Fruit fly (Drosophila melanogaster): Measurements from ENCODE around the gene CG7148.

Gene CG7148

dm6 chr3L:21832203-21833160, at the start of gene CG7148, which contains the start of gene Nopp140 (continued):
- TF ChIP-seq CG12219 (GFP tag; optimal IDR thresholded peaks at IDR 0.05) (peak; percentile 3), CG12104 (GFP tag; optimal IDR thresholded peaks at IDR 0.05) (no peak), salm (tag; optimal IDR thresholded peaks at IDR 0.05) (no peak), CG15073 (GFP tag; optimal IDR thresholded peaks at IDR 0.05) (no peak), ash1 (GFP tag; optimal IDR thresholded peaks at IDR 0.05) (peak; percentile 45), CG11085 (GFP tag; IDR thresholded peaks at IDR 0.05) (peak; percentile 52), CG33213 (GFP tag; optimal IDR thresholded peaks at IDR 0.05) (peak; percentile 66), Dad (GFP tag; optimal IDR thresholded peaks at IDR 0.05) (peak; percentile 27), CG8281 (tag; optimal IDR thresholded peaks at IDR 0.05) (peak; percentile 13), CG2129 (GFP tag; IDR thresholded peaks at IDR 0.05; ENCODE audit: partially characterized antibody) (no peak), Mes4 (GFP tag; optimal IDR thresholded peaks at IDR 0.05) (peak; percentile 13), CG15479 (GFP tag; optimal IDR thresholded peaks at IDR 0.05) (no peak), Nf-YA (GFP tag; IDR thresholded peaks at IDR 0.05) (no peak), abd-A (tag; optimal IDR thresholded peaks at IDR 0.05) (no peak), sna (GFP tag; IDR thresholded peaks at IDR 0.05; ENCODE audit: partially characterized antibody) (no peak), CG4617 (GFP tag; optimal IDR thresholded peaks at IDR 0.05; ENCODE audit: borderline replicate concordance) (peak; percentile 75), slbo (GFP tag; IDR thresholded peaks at IDR 0.05) (peak; percentile 85), caup (GFP tag; optimal IDR thresholded peaks at IDR 0.05; ENCODE audit: severe bottlenecking) (peak; percentile 71), crp (GFP tag; optimal IDR thresholded peaks at IDR 0.05) (peak in 1 of 2 experiments; percentile 62), HLH3B (GFP tag; IDR thresholded peaks at IDR 0.05) (peak; percentile 41; the same call in 1 of the 2 replicates), CG31388 (GFP tag; optimal IDR thresholded peaks at IDR 0.05) (no peak), croc (GFP tag; conservative IDR thresholded peaks at IDR 0.05) (no peak), Hsf (GFP tag; optimal IDR thresholded peaks at IDR 0.05) (peak; percentile 66), Optix (GFP tag; IDR thresholded peaks at IDR 0.05) (peak; percentile 42; the same call in 1 of the 3 replicates), bbx (GFP tag; IDR thresholded peaks at IDR 0.05; ENCODE audit: partially characterized antibody) (peak; percentile 49), NFAT (GFP tag; IDR thresholded peaks at IDR 0.05) (peak; percentile 89), toy (GFP tag; IDR thresholded peaks at IDR 0.05) (no peak), Hmx (GFP tag; optimal IDR thresholded peaks at IDR 0.05) (no peak), Pdp1 (GFP tag; optimal IDR thresholded peaks at IDR 0.05) (peak; percentile 38 to 62), ci (GFP tag; IDR thresholded peaks at IDR 0.05) (peak; percentile 87), Trl (optimal IDR thresholded peaks at IDR 0.05) (no peak), Trl (GFP tag; optimal IDR thresholded peaks at IDR 0.05) (peak; percentile 70), CG14965 (GFP tag; optimal IDR thresholded peaks at IDR 0.05; ENCODE audit: borderline replicate concordance) (no peak), CG6689 (GFP tag; IDR thresholded peaks at IDR 0.05) (0 out of 2 replicates have a peak, but pooled peaks have one; percentile 20), CG2889 (GFP tag; IDR thresholded peaks at IDR 0.05) (0 out of 3 replicates have a peak, but pooled peaks have one; percentile 43), ham (GFP tag; IDR thresholded peaks at IDR 0.05) (no peak), usp (GFP tag; optimal IDR thresholded peaks at IDR 0.05) (no peak), HLH54F (GFP tag; optimal IDR thresholded peaks at IDR 0.05) (peak; percentile 77), CG4820 (GFP tag; optimal IDR thresholded peaks at IDR 0.05) (peak; percentile 76), CG12942 (GFP tag; optimal IDR thresholded peaks at IDR 0.05) (peak; percentile 70), CG9932 (GFP tag; IDR thresholded peaks at IDR 0.05) (peak; percentile 89), CG10543 (GFP tag; optimal IDR thresholded peaks at IDR 0.05) (peak; percentile 68), CG3065 (GFP tag; optimal IDR thresholded peaks at IDR 0.05) (peak; percentile 28), CG1832 (GFP tag; optimal IDR thresholded peaks at IDR 0.05) (no peak), sisA (GFP tag; IDR thresholded peaks at IDR 0.05) (peak; percentile 54), prd (optimal IDR thresholded peaks at IDR 0.05) (no peak), prd (GFP tag; IDR thresholded peaks at IDR 0.05) (peak; percentile 69), Oli (tag; optimal IDR thresholded peaks at IDR 0.05) (peak; percentile 32), Sox102F (GFP tag; optimal IDR thresholded peaks at IDR 0.05) (peak; percentile 63)
